Fruit fly (Drosophila melanogaster) whole organism, embryonic: ENCODE results near the gene CG5509.

Experiments
- CG12104 ChIP-seq: fragments of 200-800 bp; sonication (Bioruptor generic); optimal IDR thresholded peaks from 3 replicates; lab custom pipeline; 2016; ENCODE audit warnings: missing biosample characterization, missing genetic modification characterization
- CG2120 ChIP-seq: fragments of 200-800 bp; sonication (Bioruptor generic); optimal IDR thresholded peaks from 3 replicates; lab custom pipeline; 2016; ENCODE audit warnings: missing biosample characterization, missing genetic modification characterization
- CG5245 ChIP-seq: fragments of 200-800 bp; sonication (Bioruptor generic); optimal IDR thresholded peaks from 3 replicates; lab custom pipeline; 2016; ENCODE audit warnings: missing biosample characterization, missing genetic modification characterization
- Dip3 ChIP-seq: fragments of 200-800 bp; sonication (Bioruptor generic); optimal IDR thresholded peaks from 3 replicates; lab custom pipeline; 2016; ENCODE audit warnings: missing biosample characterization, missing genetic modification characterization
- chif ChIP-seq, 2 experiments: fragments of 200-800 bp; sonication (Bioruptor generic); optimal IDR thresholded peaks; 3 replicates each; lab custom pipeline; 2016; ENCODE audit warnings: missing biosample characterization in 2 of 2, missing genetic modification characterization in 2 of 2
- kah ChIP-seq: fragments of 200-800 bp; sonication (Bioruptor generic); optimal IDR thresholded peaks from 2 replicates; lab custom pipeline; 2018; ENCODE audit warnings: missing biosample characterization, mild to moderate bottlenecking, missing genetic modification characterization
- kay ChIP-seq: fragments of 200-800 bp; sonication (Bioruptor generic); optimal IDR thresholded peaks from 2 replicates; lab custom pipeline; 2016; ENCODE audit warnings: missing biosample characterization, missing genetic modification characterization

dm6 chr3R:12447353-12447752 is 4.9 kb upstream of the CG5509 start, which contains the start of gene vrs:
- TF ChIP-seq Dip3 (GFP tag; lab: Kevin White, UChicago) (no peak), CG12104 (GFP tag; lab: Kevin White, UChicago) (no peak), CG2120 (GFP tag; lab: Kevin White, UChicago) (no peak), CG5245 (GFP tag; lab: Kevin White, UChicago) (no peak), chif (GFP tag; optimal IDR thresholded peaks at IDR 0.05; lab: Kevin White, UChicago) (no peak), kay (GFP tag; lab: Kevin White, UChicago) (no peak), kah (GFP tag; lab: Kevin White, UChicago) (no peak)
